Worm (Caenorhabditis elegans): Measurements from ENCODE around the gene scc-1.
A peak's percentile ranks its signal among the peaks of the same experiment; 100 is the strongest.

Gene scc-1

DNA sequence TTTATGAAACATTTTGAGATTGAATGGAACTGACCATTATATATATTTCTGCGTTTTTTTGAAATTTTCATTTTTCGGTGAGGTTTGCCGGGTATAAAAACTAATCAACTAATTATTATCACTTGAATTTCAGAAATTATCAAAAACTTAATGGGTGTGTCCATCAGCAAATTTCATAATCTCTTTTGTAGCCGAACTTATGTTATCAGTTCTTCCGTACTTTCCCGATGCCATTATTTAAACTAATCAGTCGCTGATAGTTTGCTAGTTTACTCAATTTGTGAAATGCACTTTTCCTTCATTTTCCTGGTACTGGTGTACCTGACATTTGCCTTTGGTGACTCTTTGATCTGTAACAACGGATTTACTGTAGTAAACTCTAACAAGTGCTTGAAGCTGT is 24.3 kb upstream of the scc-1 start:
- TF ChIP-seq T23F11.4 (GFP tag; optimal IDR thresholded peaks at IDR 0.05) (no peak), elt-2 (tag; optimal IDR thresholded peaks at IDR 0.05) (peak; percentile 64), pqm-1 (tag; optimal IDR thresholded peaks at IDR 0.05) (no peak), fax-1 (tag; optimal IDR thresholded peaks at IDR 0.05) (no peak), rnt-1 (tag; optimal IDR thresholded peaks at IDR 0.05) (no peak), ceh-31 (tag; optimal IDR thresholded peaks at IDR 0.05) (no peak), dmd-4 (tag; optimal IDR thresholded peaks at IDR 0.05; ENCODE audit: borderline replicate concordance) (no peak)

DNA sequence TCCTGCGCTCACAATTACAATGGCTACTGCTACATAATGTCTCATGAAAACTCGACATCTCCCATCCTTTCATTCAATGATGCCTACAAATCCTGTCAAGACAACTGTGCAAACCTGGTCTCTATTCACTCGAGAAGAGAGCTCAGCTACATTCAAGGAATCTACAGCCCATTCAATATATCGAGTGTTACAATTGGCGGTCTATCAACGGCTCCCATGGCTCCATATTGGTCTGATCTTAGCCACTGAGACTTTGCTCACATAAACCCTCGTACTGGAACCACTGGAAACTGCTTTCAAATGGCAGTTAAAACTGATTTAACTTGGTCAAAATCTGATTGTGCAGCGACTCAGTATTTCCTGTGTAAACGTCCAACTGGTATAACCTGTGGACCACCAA is 23.0 kb upstream of the scc-1 start, which contains the start of gene T05A7.3:
Gene T05A7.3 (plus strand): TSS at position 301 of the 400 bp plus-strand sequence.
- no peak for TF ChIP-seq ceh-30 (tag; optimal IDR thresholded peaks at IDR 0.05)
- no peak for TF ChIP-seq ceh-48 (tag; optimal IDR thresholded peaks at IDR 0.05)
- TF ChIP-seq ahr-1 (tag; optimal IDR thresholded peaks at IDR 0.05) = no peak
- TF ChIP-seq hlh-6 (tag; optimal IDR thresholded peaks at IDR 0.05) = no peak
- TF ChIP-seq ceh-19 (GFP tag; optimal IDR thresholded peaks at IDR 0.05) = no peak
- TF ChIP-seq dve-1 (tag; optimal IDR thresholded peaks at IDR 0.05) = no peak

DNA sequence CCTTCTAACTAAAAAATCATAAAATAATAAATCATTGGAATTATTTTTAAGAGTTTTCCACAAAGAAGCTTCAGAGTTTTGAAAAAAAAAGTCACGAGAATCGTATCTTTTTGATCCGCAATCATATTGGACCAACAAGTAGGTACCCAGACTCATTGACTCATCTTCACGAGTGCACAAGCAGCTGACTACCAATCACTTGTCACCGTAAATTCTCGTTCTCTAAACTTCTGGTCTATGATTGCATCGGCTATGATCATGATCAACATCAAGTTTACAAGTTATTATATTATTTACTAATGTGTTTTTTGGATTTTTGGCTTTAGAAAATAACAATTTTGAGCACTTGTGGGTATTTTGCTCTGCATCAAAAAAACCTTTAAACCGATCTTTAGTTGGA is 22.3 kb upstream of the scc-1 start:
- TF ChIP-seq ttx-3 (tag; optimal IDR thresholded peaks at IDR 0.05) = no peak
- TF ChIP-seq unc-55 (GFP tag; optimal IDR thresholded peaks at IDR 0.05) = peak; percentile 67

DNA sequence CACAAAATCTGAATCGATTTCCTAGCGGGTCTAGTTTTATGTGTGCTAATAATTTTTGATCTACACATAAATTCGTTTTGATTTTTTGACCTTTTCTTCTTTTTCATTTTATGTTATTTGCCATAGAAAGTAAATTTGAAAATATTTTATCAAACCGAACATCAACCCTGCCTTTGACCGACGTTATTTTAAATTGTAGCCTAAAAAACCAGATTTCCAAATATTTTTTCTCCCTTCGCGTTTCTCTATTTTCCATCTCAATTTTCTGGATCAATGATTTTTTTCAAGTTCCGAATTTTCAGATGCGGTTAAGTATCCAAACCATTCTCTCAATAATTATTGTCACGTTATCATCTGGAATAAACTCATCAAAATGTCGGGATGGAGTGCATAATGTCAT is 20.6 kb upstream of the scc-1 start, which contains the start of gene T05A7.1:
Gene T05A7.1 (plus strand): TSS at position 301 of the 400 bp plus-strand sequence.
- TF ChIP-seq pag-3 (tag; optimal IDR thresholded peaks at IDR 0.05; ENCODE audit: borderline replicate concordance) (no peak), fax-1 (tag; optimal IDR thresholded peaks at IDR 0.05) (no peak), fkh-10 (GFP tag; optimal IDR thresholded peaks at IDR 0.05) (no peak), pros-1 (tag; optimal IDR thresholded peaks at IDR 0.05) (no peak), tbx-7 (tag; optimal IDR thresholded peaks at IDR 0.05) (no peak), hlh-15 (tag; optimal IDR thresholded peaks at IDR 0.05) (no peak)

DNA sequence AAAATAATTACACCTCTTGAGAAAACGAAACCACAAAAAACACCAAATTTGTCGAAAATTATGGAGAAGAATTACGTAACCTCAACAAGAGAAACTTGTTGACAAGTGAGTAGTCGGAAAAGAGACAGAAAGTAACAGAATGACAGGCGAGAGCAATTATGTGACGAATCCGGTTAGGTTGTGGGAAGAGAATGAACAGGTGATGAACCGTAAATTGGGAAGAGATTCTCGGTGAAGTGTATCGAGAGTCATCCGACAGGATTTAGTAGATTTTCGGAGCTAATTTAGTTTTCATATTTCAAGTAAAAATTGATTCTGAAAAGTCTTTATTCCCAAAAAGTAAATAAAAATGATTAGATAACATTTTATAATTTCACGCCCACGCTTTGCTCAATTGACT is 17.1 kb upstream of the scc-1 start, which contains the start of gene T05A7.7:
Gene T05A7.7 (minus strand): TSS at position 101 of the 400 bp plus-strand sequence.
- TF ChIP-seq hlh-30 (tag; optimal IDR thresholded peaks at IDR 0.05; ENCODE audit: insufficient read depth) (no peak), madf-2 (tag; optimal IDR thresholded peaks at IDR 0.05) (no peak), ceh-19 (GFP tag; optimal IDR thresholded peaks at IDR 0.05) (no peak), tbx-7 (tag; optimal IDR thresholded peaks at IDR 0.05) (no peak), ceh-18 (tag; optimal IDR thresholded peaks at IDR 0.05) (no peak), pha-2 (tag; optimal IDR thresholded peaks at IDR 0.05) (no peak), unc-3 (GFP tag; conservative IDR thresholded peaks at IDR 0.05) (no peak), unc-3 (tag; optimal IDR thresholded peaks at IDR 0.05) (no peak), ceh-9 (tag; optimal IDR thresholded peaks at IDR 0.05) (no peak), mec-3 (tag; optimal IDR thresholded peaks at IDR 0.05; ENCODE audit: borderline replicate concordance) (no peak), ama-1 (optimal IDR thresholded peaks at IDR 0.05) (no peak), hlh-8 (tag; optimal IDR thresholded peaks at IDR 0.05) (no peak), ztf-16 (tag; optimal IDR thresholded peaks at IDR 0.05) (no peak), T23F11.4 (GFP tag; optimal IDR thresholded peaks at IDR 0.05) (no peak), ceh-34 (tag; optimal IDR thresholded peaks at IDR 0.05) (no peak), ceh-22 (tag; optimal IDR thresholded peaks at IDR 0.05) (no peak)

DNA sequence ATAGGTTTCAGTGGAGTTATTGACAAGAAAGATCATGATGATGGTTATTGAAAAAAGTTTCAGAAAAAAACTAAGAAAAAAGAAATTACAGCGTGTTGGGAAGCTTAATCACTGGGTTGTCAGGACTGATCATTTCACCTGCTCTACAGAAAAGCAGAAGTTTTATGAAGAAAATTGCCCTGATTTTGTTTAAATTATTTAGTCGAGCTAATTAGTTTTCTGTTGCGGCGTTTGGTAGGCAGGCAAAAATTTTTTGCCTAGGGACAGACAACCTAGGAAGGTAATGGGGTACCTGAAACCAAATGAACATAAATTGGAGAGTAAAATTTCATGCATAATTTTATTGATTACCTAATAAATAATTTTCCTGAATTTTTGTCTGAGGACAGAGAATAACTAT is 14.8 kb upstream of the scc-1 start, which contains the start of gene sre-40:
Gene sre-40 (minus strand): TSS at position 101 of the 400 bp plus-strand sequence.
- TF ChIP-seq elt-2 (tag; optimal IDR thresholded peaks at IDR 0.05) (no peak), sox-4 (tag; optimal IDR thresholded peaks at IDR 0.05) (no peak), pqm-1 (tag; optimal IDR thresholded peaks at IDR 0.05) (no peak), ceh-19 (GFP tag; optimal IDR thresholded peaks at IDR 0.05) (no peak), ceh-6 (GFP tag; optimal IDR thresholded peaks at IDR 0.05) (no peak), ceh-22 (tag; optimal IDR thresholded peaks at IDR 0.05) (no peak), ahr-1 (tag; optimal IDR thresholded peaks at IDR 0.05) (no peak), T23F11.4 (GFP tag; optimal IDR thresholded peaks at IDR 0.05) (no peak), unc-3 (GFP tag; conservative IDR thresholded peaks at IDR 0.05) (no peak), unc-3 (tag; optimal IDR thresholded peaks at IDR 0.05) (no peak), ceh-18 (tag; optimal IDR thresholded peaks at IDR 0.05) (no peak)
